Worm (Caenorhabditis elegans) whole organism, early embryonic: ENCODE data around the gene srh-239.

Experiments
- B0310.2 ChIP-seq: sonication (generic microtip); optimal IDR thresholded peaks from 2 replicates; lab custom pipeline; 2016; ENCODE audit warnings: mild to moderate bottlenecking, missing genetic modification characterization, missing compliant biosample characterization
- F13C5.2 ChIP-seq: sonication (generic microtip); optimal IDR thresholded peaks from 2 replicates; lab custom pipeline; 2017; ENCODE audit warnings: mild to moderate bottlenecking, missing genetic modification characterization, inconsistent platforms, missing compliant biosample characterization
- aly-1 ChIP-seq: sonication (generic microtip); optimal IDR thresholded peaks from 2 replicates; lab custom pipeline; 2016; ENCODE audit warnings: missing genetic modification characterization, missing compliant biosample characterization
- ama-1 ChIP-seq: fragments of 150-350 bp; optimal IDR thresholded peaks from 2 replicates; lab custom pipeline; 2014
- ceh-13 ChIP-seq: fragments of 200-800 bp; sonication (Bioruptor generic); optimal IDR thresholded peaks from 2 replicates; lab custom pipeline; 2018; ENCODE audit warnings: mild to moderate bottlenecking, missing genetic modification characterization, missing compliant biosample characterization
- ceh-36 ChIP-seq: sonication (generic microtip); optimal IDR thresholded peaks from 2 replicates; lab custom pipeline; 2016; ENCODE audit warnings: missing genetic modification characterization, inconsistent platforms, missing compliant biosample characterization
- ets-7 ChIP-seq: sonication (generic microtip); optimal IDR thresholded peaks from 2 replicates; lab custom pipeline; 2016; ENCODE audit warnings: missing genotype, missing genetic modification characterization, missing compliant biosample characterization
- flt-1 ChIP-seq: fragments of 200-800 bp; sonication (Bioruptor generic); IDR thresholded peaks from 2 replicates; pipeline ENCODE4 v1.3.6; 2022; ENCODE audit warnings: missing genetic modification characterization, missing compliant biosample characterization
- hmbx-1 ChIP-seq: sonication (generic microtip); optimal IDR thresholded peaks from 2 replicates; lab custom pipeline; 2016; ENCODE audit warnings: mild to moderate bottlenecking, missing genetic modification characterization, missing compliant biosample characterization
- hmg-4 ChIP-seq: fragments of 200-800 bp; sonication (Bioruptor generic); optimal IDR thresholded peaks from 2 replicates; lab custom pipeline; 2018; ENCODE audit warnings: mild to moderate bottlenecking, missing genetic modification characterization, missing compliant biosample characterization
- hnd-1 ChIP-seq: sonication (generic microtip); optimal IDR thresholded peaks from 2 replicates; lab custom pipeline; 2016; ENCODE audit warnings: missing genetic modification characterization, missing compliant biosample characterization
- pes-1 ChIP-seq: fragments of 200-800 bp; sonication (Bioruptor generic); IDR thresholded peaks from 2 replicates; pipeline ENCODE4 v1.3.6; 2022; ENCODE audit warnings: missing genetic modification reagents, missing genetic modification characterization, missing compliant biosample characterization
- scrt-1 ChIP-seq: fragments of 200-800 bp; sonication (Bioruptor generic); IDR thresholded peaks from 2 replicates; pipeline ENCODE4 v1.3.6; 2022; ENCODE audit warnings: missing genetic modification characterization, missing compliant biosample characterization
- sea-1 ChIP-seq: fragments of 200-800 bp; sonication (Bioruptor generic); conservative IDR thresholded peaks from 2 replicates; pipeline ENCODE4 v1.3.6; 2022; ENCODE audit warnings: missing genetic modification characterization, missing compliant biosample characterization
- tbx-11 ChIP-seq: fragments of 200-800 bp; sonication (Bioruptor generic); IDR thresholded peaks from 2 replicates; pipeline ENCODE4 v1.3.6; 2022; ENCODE audit warnings: missing genetic modification characterization, missing compliant biosample characterization
- tbx-37 ChIP-seq: fragments of 200-800 bp; sonication (Bioruptor generic); conservative IDR thresholded peaks from 2 replicates; pipeline ENCODE4 v1.3.6; 2022; ENCODE audit warnings: missing genetic modification reagents, missing genetic modification characterization, missing compliant biosample characterization
- tra-4 ChIP-seq: sonication (generic microtip); optimal IDR thresholded peaks from 2 replicates; lab custom pipeline; 2017; ENCODE audit warnings: missing genetic modification characterization, missing compliant biosample characterization

srh-239 gene

ce11 chrV:15448408-15448807, 2.9 kb downstream of the srh-239 start, which contains the start of gene T26H5.4:
Gene T26H5.4, minus strand, starts transcription at chrV:15448701.
- TF ChIP-seq tbx-37 (GFP tag; lab: Robert Waterston, UW) (no peak), tra-4 (tag; lab: Kevin White, UChicago) (no peak), F13C5.2 (tag; lab: Kevin White, UChicago) (no peak), ets-7 (tag; lab: Kevin White, UChicago) (no peak)

ce11 chrV:15448865-15449264, 3.3 kb downstream of the srh-239 start, which contains the start of gene T26H5.14:
Gene T26H5.14, plus strand, starts transcription at chrV:15449165.
- TF ChIP-seq sea-1 (GFP tag; lab: Robert Waterston, UW): no peak
- TF ChIP-seq hmbx-1: no peak
- TF ChIP-seq aly-1 (tag; lab: Kevin White, UChicago): no peak
- no peak for TF ChIP-seq tbx-11 (GFP tag; lab: Robert Waterston, UW)
- no peak for TF ChIP-seq ets-7 (tag; lab: Kevin White, UChicago)
- no peak for TF ChIP-seq tbx-37 (GFP tag; lab: Robert Waterston, UW)
- TF ChIP-seq scrt-1: no peak
- TF ChIP-seq ceh-36: no peak
- no peak for TF ChIP-seq flt-1 (GFP tag; lab: Robert Waterston, UW)
- no peak for TF ChIP-seq pes-1
- TF ChIP-seq ama-1 (lab: Kevin White, UChicago): no peak
- TF ChIP-seq B0310.2 (tag; lab: Kevin White, UChicago): no peak
- TF ChIP-seq hmg-4 (GFP tag; lab: Kevin White, UChicago): no peak
- TF ChIP-seq hnd-1: no peak
- no peak for TF ChIP-seq tra-4 (tag; lab: Kevin White, UChicago)
- TF ChIP-seq F13C5.2 (tag; lab: Kevin White, UChicago): no peak
- TF ChIP-seq ceh-13 (GFP tag; lab: Kevin White, UChicago): no peak

ce11 chrV:15451421-15451820, 5.9 kb downstream of the srh-239 start, which contains the start of gene srw-33:
Gene srw-33, minus strand, starts transcription at chrV:15451521.
- TF ChIP-seq ama-1 (lab: Kevin White, UChicago): no peak

- TF ChIP-seq tbx-37 (GFP tag; lab: Robert Waterston, UW): no peak
- TF ChIP-seq ama-1 (lab: Kevin White, UChicago): no peak
- no peak for TF ChIP-seq scrt-1
- no peak for TF ChIP-seq hmg-4 (GFP tag; lab: Kevin White, UChicago)
- no peak for TF ChIP-seq hnd-1
- TF ChIP-seq tbx-11 (GFP tag; lab: Robert Waterston, UW): no peak
- no peak for TF ChIP-seq ceh-13 (GFP tag; lab: Kevin White, UChicago)
- TF ChIP-seq B0310.2 (tag; lab: Kevin White, UChicago): no peak
- TF ChIP-seq ets-7 (tag; lab: Kevin White, UChicago): no peak
- TF ChIP-seq sea-1 (GFP tag; lab: Robert Waterston, UW): no peak
- no peak for TF ChIP-seq pes-1
- no peak for TF ChIP-seq F13C5.2 (tag; lab: Kevin White, UChicago)
- no peak for TF ChIP-seq tra-4 (tag; lab: Kevin White, UChicago)
- TF ChIP-seq ceh-36: no peak
- no peak for TF ChIP-seq aly-1 (tag; lab: Kevin White, UChicago)
- TF ChIP-seq hmbx-1: no peak
- TF ChIP-seq flt-1 (GFP tag; lab: Robert Waterston, UW): no peak
These were observed 8.8 kb downstream of the srh-239 start for ce11 chrV:15454322-15454721.

ce11 chrV:15459088-15459487, 13.6 kb downstream of the srh-239 start, which contains the start of gene str-71:
Gene str-71, minus strand, starts transcription at chrV:15459188.
- TF ChIP-seq hmbx-1: no peak
- TF ChIP-seq aly-1 (tag; lab: Kevin White, UChicago): no peak
- no peak for TF ChIP-seq tra-4 (tag; lab: Kevin White, UChicago)
- no peak for TF ChIP-seq ama-1 (lab: Kevin White, UChicago)

- no peak for TF ChIP-seq ceh-13 (GFP tag; lab: Kevin White, UChicago)
These were observed 18.9 kb downstream of the srh-239 start, which contains the start of gene rocf-1 for ce11 chrV:15464402-15464801. Gene rocf-1, minus strand, starts transcription at chrV:15464502.

- TF ChIP-seq pes-1: peak; percentile 86
- TF ChIP-seq aly-1 (tag; lab: Kevin White, UChicago): peak; percentile 81
- no peak for TF ChIP-seq ama-1 (lab: Kevin White, UChicago)
- peak; percentile 67 for TF ChIP-seq flt-1 (GFP tag; lab: Robert Waterston, UW)
- TF ChIP-seq B0310.2 (tag; lab: Kevin White, UChicago): peak; percentile 57
- TF ChIP-seq hnd-1: peak; percentile 69
- TF ChIP-seq tra-4 (tag; lab: Kevin White, UChicago): peak; percentile 77
- TF ChIP-seq scrt-1: peak; percentile 83
- peak; percentile 93 for TF ChIP-seq F13C5.2 (tag; lab: Kevin White, UChicago)
- TF ChIP-seq ceh-13 (GFP tag; lab: Kevin White, UChicago): peak; percentile 55
- peak; percentile 94 for TF ChIP-seq hmg-4 (GFP tag; lab: Kevin White, UChicago)
- TF ChIP-seq ets-7 (tag; lab: Kevin White, UChicago): peak; percentile 67
- TF ChIP-seq sea-1 (GFP tag; lab: Robert Waterston, UW): peak; percentile 86
- peak; percentile 65 for TF ChIP-seq hmbx-1
- TF ChIP-seq tbx-11 (GFP tag; lab: Robert Waterston, UW): peak; percentile 78
- peak; percentile 72 for TF ChIP-seq tbx-37 (GFP tag; lab: Robert Waterston, UW)
- peak; percentile 74 for TF ChIP-seq ceh-36
These were observed 19.6 kb downstream of the srh-239 start, which contains the start of gene pqn-71 for ce11 chrV:15465032-15465727. Gene pqn-71, plus strand, starts transcription at chrV:15465677.

- TF ChIP-seq scrt-1 (no peak), tbx-37 (GFP tag; lab: Robert Waterston, UW) (no peak), tra-4 (tag; lab: Kevin White, UChicago) (no peak), hnd-1 (no peak), B0310.2 (tag; lab: Kevin White, UChicago) (no peak), pes-1 (no peak), ceh-36 (no peak), ceh-13 (GFP tag; lab: Kevin White, UChicago) (no peak), sea-1 (GFP tag; lab: Robert Waterston, UW) (no peak), aly-1 (tag; lab: Kevin White, UChicago) (no peak)
These were observed 20.5 kb downstream of the srh-239 start for ce11 chrV:15466017-15466416.
